Fruit fly (Drosophila melanogaster): ENCODE measurements around the gene Sf3b5.

Gene Sf3b5

DNA sequence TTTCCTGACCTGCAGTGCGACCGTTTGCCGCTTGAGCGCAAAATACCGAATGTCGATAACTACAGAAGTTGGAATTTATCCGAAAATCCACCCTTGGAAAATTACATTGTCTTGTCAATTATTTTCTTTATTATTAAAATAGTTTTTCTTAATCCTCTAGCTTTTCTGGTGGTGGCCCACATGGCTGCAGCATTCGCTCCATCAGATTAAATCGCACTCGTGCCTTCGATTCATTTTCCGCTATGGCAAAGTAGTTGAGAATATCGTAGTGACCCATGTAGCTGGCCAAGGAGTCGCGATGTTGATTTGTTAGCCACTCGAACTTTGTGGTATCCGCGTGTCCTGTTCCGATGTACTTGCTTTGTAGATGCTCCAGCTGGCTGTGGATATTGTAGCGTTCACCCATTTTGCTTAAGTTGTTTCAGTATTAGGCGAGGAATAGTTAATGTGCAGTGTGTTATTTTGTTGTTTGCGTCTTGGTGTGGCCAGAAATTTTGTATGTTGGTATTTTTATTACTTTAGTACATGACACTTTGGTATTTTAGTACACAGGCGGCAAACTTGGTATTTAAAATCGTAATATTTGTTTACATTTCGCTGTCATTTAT lies at the start of gene Sf3b5, which contains the start of the genes Kcmf1 and CG11986:
TSS of gene Sf3b5 (minus strand) at position 483 of the 608 bp plus-strand sequence.
TSS of gene Kcmf1 (minus strand) at position 51 of the 608 bp plus-strand sequence.
TSS of gene CG11986 (plus strand) at position 588 of the 608 bp plus-strand sequence.
- TF ChIP-seq rgr (GFP tag; optimal IDR thresholded peaks at IDR 0.05) = no peak
- TF ChIP-seq Hr83 (GFP tag; optimal IDR thresholded peaks at IDR 0.05; ENCODE audit: poor library complexity, severe bottlenecking) = no peak
- TF ChIP-seq sv (GFP tag; optimal IDR thresholded peaks at IDR 0.05) = no peak
- TF ChIP-seq Rel (GFP tag; optimal IDR thresholded peaks at IDR 0.05) = no peak
- no peak for TF ChIP-seq Rel (tag; optimal IDR thresholded peaks at IDR 0.05)
- peak; percentile 80 for TF ChIP-seq fru (GFP tag; optimal IDR thresholded peaks at IDR 0.05)
- TF ChIP-seq Myc (optimal IDR thresholded peaks at IDR 0.05) = peak; percentile 56
- TF ChIP-seq CG32264 (GFP tag; optimal IDR thresholded peaks at IDR 0.05) = no peak

dm6 chr3R:9064874-9065273 lies 49.7 kb upstream of the Sf3b5 start, which contains the start of the genes beag and Ada:
Gene beag, minus strand, starts transcription at chr3R:9065078.
Gene Ada, plus strand, starts transcription at chr3R:9065183.
- TF ChIP-seq CG32264 (GFP tag; optimal IDR thresholded peaks at IDR 0.05) = no peak
- TF ChIP-seq CG9705 (GFP tag; optimal IDR thresholded peaks at IDR 0.05) = peak; percentile 29
- TF ChIP-seq dmrt93B (GFP tag; optimal IDR thresholded peaks at IDR 0.05) = no peak
- TF ChIP-seq psq (GFP tag; optimal IDR thresholded peaks at IDR 0.05) = no peak
- no peak for TF ChIP-seq dl (GFP tag; optimal IDR thresholded peaks at IDR 0.05; ENCODE audit: insufficient read depth in 1 of 2, partially characterized antibody in 2 of 2)
- TF ChIP-seq br (GFP tag; optimal IDR thresholded peaks at IDR 0.05) = no peak
- no peak for TF ChIP-seq usp (GFP tag; optimal IDR thresholded peaks at IDR 0.05)
- no peak for TF ChIP-seq Hr83 (GFP tag; optimal IDR thresholded peaks at IDR 0.05; ENCODE audit: poor library complexity, severe bottlenecking)
- TF ChIP-seq fru (GFP tag; optimal IDR thresholded peaks at IDR 0.05) = no peak
- no peak for TF ChIP-seq dsf (GFP tag; optimal IDR thresholded peaks at IDR 0.05; ENCODE audit: borderline replicate concordance)
- TF ChIP-seq N (GFP tag; optimal IDR thresholded peaks at IDR 0.05) = no peak
- no peak for TF ChIP-seq Dfd (GFP tag; optimal IDR thresholded peaks at IDR 0.05)
- TF ChIP-seq Myc (optimal IDR thresholded peaks at IDR 0.05) = peak; percentile 89
- TF ChIP-seq Mio (GFP tag; optimal IDR thresholded peaks at IDR 0.05) = no peak
- no peak for TF ChIP-seq GATAd (GFP tag; optimal IDR thresholded peaks at IDR 0.05)
- peak; percentile 8 for TF ChIP-seq sv (GFP tag; optimal IDR thresholded peaks at IDR 0.05)
- TF ChIP-seq Vsx2 (GFP tag; optimal IDR thresholded peaks at IDR 0.05; ENCODE audit: partially characterized antibody) = no peak
- TF ChIP-seq foxo (GFP tag; optimal IDR thresholded peaks at IDR 0.05) = peak in 1 of 2 experiments; percentile 42
- peak; percentile 15 for TF ChIP-seq Sp1 (GFP tag; optimal IDR thresholded peaks at IDR 0.05)
- TF ChIP-seq pan (optimal IDR thresholded peaks at IDR 0.05) = no peak
- peak; percentile 31 for TF ChIP-seq HLH106 (tag; optimal IDR thresholded peaks at IDR 0.05)
- no peak for TF ChIP-seq h (GFP tag; optimal IDR thresholded peaks at IDR 0.05)

DNA sequence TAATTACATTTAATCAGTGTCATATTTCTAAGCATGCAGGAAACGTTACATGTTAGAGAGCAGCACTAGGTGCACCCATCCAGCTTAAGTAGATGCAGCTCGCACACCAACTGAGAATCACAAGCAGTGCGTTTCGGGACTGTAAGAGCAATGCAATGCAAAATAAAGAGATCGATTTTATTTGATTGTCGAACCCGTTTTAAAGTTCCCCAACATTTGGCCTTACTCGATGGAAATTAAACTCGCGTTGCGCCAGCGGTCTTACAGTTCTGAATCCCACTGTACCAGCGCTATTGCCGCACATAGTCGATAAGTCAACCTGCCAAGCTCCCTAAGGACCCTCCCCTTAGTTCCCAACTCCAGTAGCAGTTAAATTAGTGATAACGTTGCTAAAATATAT lies 47.6 kb upstream of the Sf3b5 start:
- TF ChIP-seq sv (GFP tag; optimal IDR thresholded peaks at IDR 0.05) = no peak
- peak; percentile 25 for TF ChIP-seq rgr (GFP tag; optimal IDR thresholded peaks at IDR 0.05)
- TF ChIP-seq br (GFP tag; optimal IDR thresholded peaks at IDR 0.05) = no peak
- peak in 1 of 2 experiments; percentile 31 for TF ChIP-seq foxo (GFP tag; optimal IDR thresholded peaks at IDR 0.05)
- TF ChIP-seq CG9705 (GFP tag; optimal IDR thresholded peaks at IDR 0.05) = no peak
- TF ChIP-seq dl (GFP tag; optimal IDR thresholded peaks at IDR 0.05; ENCODE audit: insufficient read depth in 1 of 2, partially characterized antibody in 2 of 2) = no peak
- peak; percentile 14 for TF ChIP-seq ey (GFP tag; optimal IDR thresholded peaks at IDR 0.05)
- TF ChIP-seq pan (optimal IDR thresholded peaks at IDR 0.05) = no peak
- no peak for TF ChIP-seq Hnf4 (GFP tag; optimal IDR thresholded peaks at IDR 0.05)

dm6 chr3R:9057398-9058058 lies 42.4 kb upstream of the Sf3b5 start:
- TF ChIP-seq Abd-B (GFP tag; optimal IDR thresholded peaks at IDR 0.05) (no peak), br (GFP tag; optimal IDR thresholded peaks at IDR 0.05) (peak; percentile 84), CG32264 (GFP tag; optimal IDR thresholded peaks at IDR 0.05) (peak; percentile 21), GATAd (GFP tag; optimal IDR thresholded peaks at IDR 0.05) (no peak), Dfd (GFP tag; optimal IDR thresholded peaks at IDR 0.05) (no peak), Mio (GFP tag; optimal IDR thresholded peaks at IDR 0.05) (no peak), fru (GFP tag; optimal IDR thresholded peaks at IDR 0.05) (peak; percentile 91), jim (GFP tag; optimal IDR thresholded peaks at IDR 0.05) (no peak), OdsH (GFP tag; optimal IDR thresholded peaks at IDR 0.05) (peak; percentile 96), foxo (GFP tag; optimal IDR thresholded peaks at IDR 0.05) (peak in 1 of 2 experiments; percentile 94), Dif (GFP tag; optimal IDR thresholded peaks at IDR 0.05; ENCODE audit: partially characterized antibody) (peak; percentile 93), dsf (GFP tag; optimal IDR thresholded peaks at IDR 0.05; ENCODE audit: borderline replicate concordance) (peak; percentile 81), Jra (GFP tag; optimal IDR thresholded peaks at IDR 0.05) (peak; percentile 84), dmrt93B (GFP tag; optimal IDR thresholded peaks at IDR 0.05) (peak; percentile 81), CG9705 (GFP tag; optimal IDR thresholded peaks at IDR 0.05) (peak; percentile 72), woc (GFP tag; optimal IDR thresholded peaks at IDR 0.05) (peak; percentile 73), HLH106 (tag; optimal IDR thresholded peaks at IDR 0.05) (peak; percentile 96), sv (GFP tag; optimal IDR thresholded peaks at IDR 0.05) (peak; percentile 63), lola (GFP tag; optimal IDR thresholded peaks at IDR 0.05) (no peak), rgr (GFP tag; optimal IDR thresholded peaks at IDR 0.05) (peak; percentile 95), Hnf4 (GFP tag; optimal IDR thresholded peaks at IDR 0.05) (peak; percentile 91), pan (optimal IDR thresholded peaks at IDR 0.05) (no peak), sage (GFP tag; optimal IDR thresholded peaks at IDR 0.05) (peak; percentile 77), N (GFP tag; optimal IDR thresholded peaks at IDR 0.05) (no peak), dl (GFP tag; optimal IDR thresholded peaks at IDR 0.05; ENCODE audit: insufficient read depth in 1 of 2, partially characterized antibody in 2 of 2) (peak; percentile 83 to 90), Hr83 (GFP tag; optimal IDR thresholded peaks at IDR 0.05; ENCODE audit: poor library complexity, severe bottlenecking) (peak; percentile 28), Myc (optimal IDR thresholded peaks at IDR 0.05) (no peak), tai (GFP tag; optimal IDR thresholded peaks at IDR 0.05) (no peak), usp (GFP tag; optimal IDR thresholded peaks at IDR 0.05) (no peak), CrebA (GFP tag; optimal IDR thresholded peaks at IDR 0.05; ENCODE audit: borderline replicate concordance) (no peak)
